Fruit fly (Drosophila melanogaster) whole organism, wandering third instar larva: ENCODE measurements around the gene Cf2.

ENCODE experiments used
- Abd-B ChIP-seq: fragments of >200 bp; optimal IDR thresholded peaks from 2 replicates; lab custom pipeline; 2017; ENCODE audit warnings: missing biosample characterization, missing genetic modification characterization
- CG9705 ChIP-seq: fragments of 200-800 bp; sonication (Bioruptor generic); optimal IDR thresholded peaks from 2 replicates; lab custom pipeline; 2018; ENCODE audit warnings: missing biosample characterization, mild to moderate bottlenecking, missing genetic modification characterization
- Dfd ChIP-seq: fragments of >200 bp; optimal IDR thresholded peaks from 2 replicates; lab custom pipeline; 2017; ENCODE audit warnings: missing biosample characterization, missing genetic modification characterization
- Myc ChIP-seq: fragments of >200 bp; optimal IDR thresholded peaks from 2 replicates; lab custom pipeline; 2017
- N ChIP-seq: fragments of >200 bp; optimal IDR thresholded peaks from 2 replicates; lab custom pipeline; 2018; ENCODE audit warnings: missing biosample characterization, missing external identifiers, missing genetic modification characterization
- OdsH ChIP-seq: fragments of 200-800 bp; sonication (Bioruptor generic); optimal IDR thresholded peaks from 2 replicates; lab custom pipeline; 2016; ENCODE audit warnings: missing biosample characterization, mild to moderate bottlenecking, missing genetic modification characterization
- Rel ChIP-seq, 2 experiments: fragments of 200-800 bp; sonication (Bioruptor generic) in 1 of 2; optimal IDR thresholded peaks; 2 replicates in 1 of 2; 3 replicates in 1 of 2; lab custom pipeline; 2016 to 2019; ENCODE audit warnings: mild to moderate bottlenecking in 2 of 2, missing biosample characterization in 2 of 2, missing genetic modification characterization in 2 of 2, moderate library complexity in 1 of 2
- dmrt93B ChIP-seq: fragments of 200-800 bp; sonication (Bioruptor generic); optimal IDR thresholded peaks from 2 replicates; lab custom pipeline; 2018; ENCODE audit warnings: missing biosample characterization, mild to moderate bottlenecking, missing genetic modification characterization
- foxo ChIP-seq, 2 experiments: fragments of 200-800 bp; sonication (Bioruptor generic); optimal IDR thresholded peaks; 2 replicates in 1 of 2; 3 replicates in 1 of 2; lab custom pipeline; 2016 to 2017; ENCODE audit warnings: missing biosample characterization in 2 of 2, missing genetic modification characterization in 2 of 2
- lola ChIP-seq: fragments of >200 bp; optimal IDR thresholded peaks from 2 replicates; lab custom pipeline; 2017; ENCODE audit warnings: missing biosample characterization, missing genetic modification characterization
- psq ChIP-seq: fragments of 200-800 bp; sonication (Bioruptor generic); optimal IDR thresholded peaks from 3 replicates; lab custom pipeline; 2017; ENCODE audit warnings: missing biosample characterization, mild to moderate bottlenecking, missing genetic modification characterization, moderate library complexity
- rgr ChIP-seq: fragments of 200-800 bp; sonication (Bioruptor generic); optimal IDR thresholded peaks from 3 replicates; lab custom pipeline; 2016; ENCODE audit warnings: missing biosample characterization, mild to moderate bottlenecking, missing genetic modification characterization

- no peak for TF ChIP-seq Abd-B (GFP tag; lab: Kevin White, UChicago)
- TF ChIP-seq N (GFP tag; lab: Kevin White, UChicago) = no peak
- peak; percentile 15 for TF ChIP-seq dmrt93B (GFP tag; lab: Kevin White, UChicago)
- TF ChIP-seq lola (GFP tag; lab: Kevin White, UChicago) = no peak
- TF ChIP-seq foxo (GFP tag; optimal IDR thresholded peaks at IDR 0.05; lab: Kevin White, UChicago) = peak in 1 of 2 experiments; percentile 44
- TF ChIP-seq Myc (lab: Kevin White, UChicago) = no peak
- no peak for TF ChIP-seq Rel (GFP tag; optimal IDR thresholded peaks at IDR 0.05; lab: Kevin White, UChicago)
- no peak for TF ChIP-seq Rel (tag; optimal IDR thresholded peaks at IDR 0.05; lab: Kevin White, UChicago)
- TF ChIP-seq Dfd (GFP tag; lab: Kevin White, UChicago) = no peak
- TF ChIP-seq OdsH (GFP tag; lab: Kevin White, UChicago) = no peak
- no peak for TF ChIP-seq rgr
- peak; percentile 64 for TF ChIP-seq psq (GFP tag; lab: Kevin White, UChicago)
- no peak for TF ChIP-seq CG9705 (GFP tag; lab: Kevin White, UChicago)
Measured at dm6 chr2L:4915715-4916153, 32.8 kb upstream of the Cf2 start.
